Worm (Caenorhabditis elegans) whole organism, mixed stage, embryonic: Measurements from ENCODE around the gene phf-34.

ENCODE experiments used
- nhr-237 ChIP-seq: fragments of 150-350 bp; optimal IDR thresholded peaks from 2 replicates; lab custom pipeline; 2014; ENCODE audit warnings: missing biosample characterization, missing genetic modification characterization
- pha-4 ChIP-seq: fragments of 150-350 bp; optimal IDR thresholded peaks from 2 replicates; lab custom pipeline; 2018; ENCODE audit warnings: missing biosample characterization, missing genetic modification reagents, missing genetic modification characterization
- sem-2 ChIP-seq: fragments of 200-800 bp; sonication (Bioruptor generic); optimal IDR thresholded peaks from 2 replicates; lab custom pipeline; 2018; ENCODE audit warnings: mild to moderate bottlenecking, missing genetic modification characterization, missing compliant biosample characterization

DNA sequence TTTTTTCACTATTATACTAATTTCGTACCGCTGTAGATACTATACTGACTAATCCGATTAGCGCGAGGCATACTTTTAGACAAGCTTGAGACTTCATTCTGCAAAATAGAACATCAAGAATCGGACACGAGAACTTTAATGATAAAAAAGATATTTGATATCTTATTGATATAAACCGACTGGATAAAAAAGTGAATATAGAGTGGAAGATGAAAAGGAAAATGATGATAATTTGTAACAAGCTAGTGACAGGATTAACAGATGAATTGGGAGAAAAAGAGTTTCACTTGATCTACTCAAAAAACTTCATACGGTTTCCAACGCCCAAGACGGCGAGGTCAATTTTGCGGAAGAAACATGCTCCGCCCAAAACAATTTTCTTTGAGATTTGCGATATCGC is 49.7 kb upstream of the phf-34 start, which contains the start of gene nas-37:
- TF ChIP-seq sem-2 (GFP tag; lab: Kevin White, UChicago) = no peak
- no peak for TF ChIP-seq nhr-237 (tag; lab: Kevin White, UChicago)
- TF ChIP-seq pha-4 (tag; lab: Kevin White, UChicago) = no peak
